Fruit fly (Drosophila melanogaster) whole organism, embryonic: Measurements from ENCODE around the gene NijB.

ENCODE experiments used
- B-H1 ChIP-seq: fragments of 200-800 bp; sonication (Bioruptor generic); IDR thresholded peaks from 3 replicates; pipeline ENCODE4 v1.3.6; 2022; ENCODE audit warnings: missing biosample characterization, missing genetic modification characterization
- BtbVII ChIP-seq: fragments of 200-800 bp; sonication (Bioruptor generic); optimal IDR thresholded peaks from 3 replicates; lab custom pipeline; 2017; ENCODE audit warnings: missing biosample characterization, mild to moderate bottlenecking, missing genetic modification characterization
- C15 ChIP-seq: fragments of 200-800 bp; sonication (Bioruptor generic); IDR thresholded peaks from 3 replicates; pipeline ENCODE4 v1.3.6; 2022; ENCODE audit warnings: missing biosample characterization, missing genetic modification characterization
- CG11085 ChIP-seq: fragments of 200-800 bp; sonication (Bioruptor generic); IDR thresholded peaks from 2 replicates; pipeline ENCODE4 v1.3.6; 2022; ENCODE audit warnings: missing biosample characterization, missing genetic modification characterization
- CG11247 ChIP-seq: fragments of 200-800 bp; sonication (Bioruptor generic); IDR thresholded peaks from 2 replicates; pipeline ENCODE4 v1.3.6; 2022; ENCODE audit warnings: missing biosample characterization, missing genetic modification characterization
- CG12071 ChIP-seq: fragments of 200-800 bp; sonication (Bioruptor generic); optimal IDR thresholded peaks from 3 replicates; lab custom pipeline; 2018; ENCODE audit warnings: missing biosample characterization, mild to moderate bottlenecking, missing genetic modification characterization
- CG13123 ChIP-seq: fragments of 200-800 bp; sonication (Bioruptor generic); optimal IDR thresholded peaks from 2 replicates; lab custom pipeline; 2016; ENCODE audit warnings: missing biosample characterization, missing genetic modification characterization
- CG13894 ChIP-seq: fragments of 200-800 bp; sonication (Bioruptor generic); optimal IDR thresholded peaks from 3 replicates; lab custom pipeline; 2018; ENCODE audit warnings: missing biosample characterization, mild to moderate bottlenecking, missing genetic modification characterization, moderate library complexity
- CG14710 ChIP-seq: fragments of 200-800 bp; sonication (Bioruptor generic); optimal IDR thresholded peaks from 3 replicates; lab custom pipeline; 2019; ENCODE audit warnings: missing biosample characterization, mild to moderate bottlenecking, missing genetic modification characterization, moderate library complexity
- CG1603 ChIP-seq: fragments of 200-800 bp; sonication (Bioruptor generic); optimal IDR thresholded peaks from 2 replicates; lab custom pipeline; 2019; ENCODE audit warnings: missing biosample characterization, mild to moderate bottlenecking, missing genetic modification characterization, moderate library complexity
- CG16815 ChIP-seq: fragments of 200-800 bp; sonication (Bioruptor generic); optimal IDR thresholded peaks from 3 replicates; lab custom pipeline; 2017; ENCODE audit warnings: missing biosample characterization, mild to moderate bottlenecking, missing genetic modification characterization
- CG2120 ChIP-seq: fragments of 200-800 bp; sonication (Bioruptor generic); optimal IDR thresholded peaks from 3 replicates; lab custom pipeline; 2016; ENCODE audit warnings: missing biosample characterization, missing genetic modification characterization
- CG34224 ChIP-seq: fragments of 200-800 bp; sonication (Bioruptor generic); IDR thresholded peaks from 3 replicates; pipeline ENCODE4 v1.3.6; 2022; ENCODE audit warnings: missing biosample characterization, missing genetic modification characterization; ENCODE audit not compliant: partially characterized antibody
- CG4360 ChIP-seq: fragments of 200-800 bp; sonication (Bioruptor generic); IDR thresholded peaks from 2 replicates; pipeline ENCODE4 v1.3.6; 2022; ENCODE audit warnings: missing biosample characterization, missing genetic modification characterization
- CG43689 ChIP-seq: fragments of 200-800 bp; sonication (Bioruptor generic); IDR thresholded peaks from 2 replicates; pipeline ENCODE4 v1.3.6; 2022; ENCODE audit warnings: missing biosample characterization, missing genetic modification characterization
- CG4730 ChIP-seq: fragments of 200-800 bp; sonication (Bioruptor generic); IDR thresholded peaks from 2 replicates; pipeline ENCODE4 v1.3.6; 2022; ENCODE audit warnings: missing biosample characterization, missing genetic modification characterization
- CG6254 ChIP-seq: fragments of 200-800 bp; sonication (Bioruptor generic); optimal IDR thresholded peaks from 3 replicates; lab custom pipeline; 2017; ENCODE audit warnings: mild to moderate bottlenecking, missing biosample characterization, missing genetic modification reagents, missing genetic modification characterization
- CG6272 ChIP-seq: fragments of 200-800 bp; sonication (Bioruptor generic); IDR thresholded peaks from 2 replicates; pipeline ENCODE4 v1.3.6; 2022; ENCODE audit warnings: missing biosample characterization, missing genetic modification characterization
- CG7839 ChIP-seq: fragments of 200-800 bp; sonication (Bioruptor generic); optimal IDR thresholded peaks from 3 replicates; lab custom pipeline; 2018; ENCODE audit warnings: missing biosample characterization, mild to moderate bottlenecking, missing genetic modification characterization, moderate library complexity
- CG8290 ChIP-seq, 3 experiments: fragments of 200-800 bp; sonication (Bioruptor generic); optimal IDR thresholded peaks; 2 replicates each; lab custom pipeline; 2016 to 2019; ENCODE audit warnings: missing biosample characterization in 3 of 3, missing genetic modification characterization in 3 of 3, mild to moderate bottlenecking in 2 of 3, moderate library complexity in 1 of 3
- Deaf1 ChIP-seq: fragments of 200-800 bp; optimal IDR thresholded peaks from 3 replicates; lab custom pipeline; 2019; ENCODE audit warnings: missing biosample characterization, mild to moderate bottlenecking, missing genetic modification characterization, moderate library complexity
- E2f1 ChIP-seq: fragments of 200-800 bp; sonication (Bioruptor generic); IDR thresholded peaks from 2 replicates; pipeline ENCODE4 v1.3.6; 2022; ENCODE audit warnings: missing biosample characterization, missing genetic modification characterization
- Gug ChIP-seq: fragments of 200-800 bp; sonication (Bioruptor generic); IDR thresholded peaks from 4 replicates; pipeline ENCODE4 v1.3.6; 2022; ENCODE audit warnings: missing biosample characterization, missing genetic modification characterization
- H15 ChIP-seq: fragments of 200-800 bp; sonication (Bioruptor generic); IDR thresholded peaks from 3 replicates; pipeline ENCODE4 v1.3.6; 2022; ENCODE audit warnings: missing biosample characterization, missing genetic modification characterization
- HmgD ChIP-seq: fragments of 200-800 bp; sonication (Bioruptor generic); optimal IDR thresholded peaks from 3 replicates; lab custom pipeline; 2016; ENCODE audit warnings: missing biosample characterization, missing genetic modification characterization
- Hr78 ChIP-seq, 2 experiments: fragments of 200-800 bp in 1 of 2; fragments of >200 bp in 1 of 2; sonication (Bioruptor generic) in 1 of 2; optimal IDR thresholded peaks; 2 replicates each; lab custom pipeline; 2017 to 2019; ENCODE audit warnings: missing biosample characterization in 2 of 2, missing genetic modification characterization in 2 of 2, mild to moderate bottlenecking in 1 of 2, moderate library complexity in 1 of 2
- Med ChIP-seq: fragments of 200-800 bp; sonication (Bioruptor generic); peaks from one replicate; lab custom pipeline; 2016; ENCODE audit warnings: missing biosample characterization, missing genetic modification characterization, mild to moderate bottlenecking, inconsistent platforms, moderate library complexity
- Opbp ChIP-seq: fragments of 200-800 bp; sonication (Bioruptor generic); IDR thresholded peaks from 3 replicates; pipeline ENCODE4 v1.3.6; 2022; ENCODE audit warnings: missing biosample characterization, missing genetic modification characterization; ENCODE audit not compliant: partially characterized antibody
- Pdp1 ChIP-seq, 2 experiments: fragments of 200-800 bp; sonication (Bioruptor generic); optimal IDR thresholded peaks; 3 replicates each; lab custom pipeline; 2016; ENCODE audit warnings: missing biosample characterization in 2 of 2, missing genetic modification characterization in 2 of 2, mild to moderate bottlenecking in 1 of 2, moderate library complexity in 1 of 2
- Poxn ChIP-seq: fragments of 200-800 bp; sonication (Bioruptor generic); IDR thresholded peaks from 2 replicates; pipeline ENCODE4 v1.3.6; 2022; ENCODE audit warnings: missing biosample characterization, missing genetic modification characterization
- Stat92E ChIP-seq, 3 experiments: fragments of >200 bp in 2 of 3; fragments of 200-800 bp in 1 of 3; sonication (Bioruptor generic) in 1 of 3; optimal IDR thresholded peaks; 2 replicates each; lab custom pipeline; 2017 to 2019; ENCODE audit warnings: missing biosample characterization in 3 of 3, missing genetic modification characterization in 3 of 3, mild to moderate bottlenecking in 1 of 3, moderate library complexity in 1 of 3
- Xbp1 ChIP-seq: fragments of 200-800 bp; sonication (Bioruptor generic); optimal IDR thresholded peaks from 3 replicates; lab custom pipeline; 2016; ENCODE audit warnings: missing biosample characterization, mild to moderate bottlenecking, missing genetic modification characterization
- cad ChIP-seq: fragments of >200 bp; optimal IDR thresholded peaks from 2 replicates; lab custom pipeline; 2017; ENCODE audit warnings: missing biosample characterization, missing genetic modification characterization
- ci ChIP-seq: fragments of 200-800 bp; sonication (Bioruptor generic); IDR thresholded peaks from 3 replicates; pipeline ENCODE4 v1.3.6; 2022; ENCODE audit warnings: missing biosample characterization, missing genetic modification characterization
- danr ChIP-seq: fragments of 200-800 bp; sonication (Bioruptor generic); IDR thresholded peaks from 2 replicates; pipeline ENCODE4 v1.3.6; 2022; ENCODE audit warnings: missing biosample characterization, missing genetic modification characterization
- dpn ChIP-seq, 2 experiments: fragments of 200-800 bp; sonication (Bioruptor generic); optimal IDR thresholded peaks; 3 replicates each; lab custom pipeline; 2016; ENCODE audit warnings: missing biosample characterization in 2 of 2, missing genetic modification characterization in 2 of 2
- emc ChIP-seq: fragments of 200-800 bp; sonication (Bioruptor generic); optimal IDR thresholded peaks from 2 replicates; lab custom pipeline; 2016; ENCODE audit warnings: missing biosample characterization, missing genetic modification characterization
- exex ChIP-seq: fragments of 200-800 bp; sonication (Bioruptor generic); optimal IDR thresholded peaks from 4 replicates; lab custom pipeline; 2018; ENCODE audit warnings: missing biosample characterization, mild to moderate bottlenecking, missing genetic modification characterization, moderate library complexity
- fd64A ChIP-seq: fragments of 200-800 bp; sonication (Bioruptor generic); optimal IDR thresholded peaks from 3 replicates; lab custom pipeline; 2018; ENCODE audit warnings: missing biosample characterization, mild to moderate bottlenecking, missing genetic modification characterization
- gsb-n ChIP-seq: fragments of 200-800 bp; sonication (Bioruptor generic); optimal IDR thresholded peaks from 3 replicates; lab custom pipeline; 2018; ENCODE audit warnings: missing biosample characterization, mild to moderate bottlenecking, missing genetic modification characterization
- hb ChIP-seq: fragments of 200-800 bp; sonication (Bioruptor generic); IDR thresholded peaks from 3 replicates; pipeline ENCODE4 v1.3.6; 2022; ENCODE audit warnings: missing biosample characterization, missing genetic modification characterization; ENCODE audit not compliant: partially characterized antibody
- kni ChIP-seq: fragments of 200-800 bp; sonication (Bioruptor generic); optimal IDR thresholded peaks from 3 replicates; lab custom pipeline; 2017; ENCODE audit warnings: mild to moderate bottlenecking, missing biosample characterization, missing genetic modification reagents, missing genetic modification characterization
- knrl ChIP-seq: fragments of 200-800 bp; sonication (Bioruptor generic); IDR thresholded peaks from 3 replicates; pipeline ENCODE4 v1.3.6; 2022; ENCODE audit warnings: missing biosample characterization, missing genetic modification characterization; ENCODE audit not compliant: partially characterized antibody
- nau ChIP-seq: fragments of 200-800 bp; sonication (Bioruptor generic); optimal IDR thresholded peaks from 3 replicates; lab custom pipeline; 2017; ENCODE audit warnings: missing biosample characterization, mild to moderate bottlenecking, missing genetic modification characterization, missing genetic modification reagents
- odd ChIP-seq: fragments of 200-800 bp; sonication (Bioruptor generic); optimal IDR thresholded peaks from 2 replicates; lab custom pipeline; 2017; ENCODE audit warnings: missing biosample characterization, mild to moderate bottlenecking, missing genetic modification characterization
- onecut ChIP-seq: fragments of 200-800 bp; sonication (Bioruptor generic); IDR thresholded peaks from 2 replicates; pipeline ENCODE4 v1.3.6; 2022; ENCODE audit warnings: missing biosample characterization, missing genetic modification characterization
- pros ChIP-seq: fragments of 200-800 bp; sonication (Bioruptor generic); optimal IDR thresholded peaks from 3 replicates; lab custom pipeline; 2019; ENCODE audit warnings: missing biosample characterization, mild to moderate bottlenecking, missing genetic modification characterization, moderate library complexity
- tna ChIP-seq: fragments of 200-800 bp; sonication (Bioruptor generic); IDR thresholded peaks from 2 replicates; pipeline ENCODE4 v1.3.6; 2022; ENCODE audit warnings: missing biosample characterization, missing genetic modification characterization; ENCODE audit not compliant: partially characterized antibody
- ttk ChIP-seq: fragments of 200-800 bp; sonication (Bioruptor generic); IDR thresholded peaks from 2 replicates; pipeline ENCODE4 v2.1.2; 2022; ENCODE audit warnings: missing biosample characterization, missing genetic modification characterization

NijB gene

DNA sequence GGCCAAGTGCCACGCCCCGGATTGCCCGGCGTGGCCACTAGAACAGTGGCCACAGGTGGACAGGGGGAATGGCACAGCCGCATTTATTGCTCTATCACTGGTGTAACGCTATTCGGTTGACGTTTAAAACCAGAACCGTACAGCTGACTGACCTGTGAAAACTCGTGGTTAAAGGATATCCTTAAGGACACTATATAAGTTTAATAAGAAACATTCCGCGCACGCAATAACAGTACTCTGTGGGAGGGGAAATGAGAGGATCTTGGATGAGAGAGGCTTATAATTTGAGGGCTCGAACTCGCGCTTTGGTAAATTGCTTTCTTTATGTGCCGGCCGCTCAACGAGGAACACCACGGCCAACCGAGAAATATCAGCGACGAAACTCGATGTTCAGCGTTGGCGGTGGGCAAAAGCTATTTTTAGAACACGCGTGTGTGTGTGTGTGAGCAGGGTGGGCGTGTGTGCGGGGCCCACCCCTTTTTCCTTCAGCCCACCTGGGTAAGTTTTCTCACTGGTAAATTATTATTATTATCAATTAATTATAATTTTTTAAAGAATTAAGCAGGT lies 4.2 kb downstream of the NijB start (continued):
- TF ChIP-seq CG34224 (GFP tag; lab: Robert Waterston, UW) (0 out of 3 replicates have a peak, but pooled peaks have one; percentile 16), ttk (no peak), onecut (no peak), exex (tag; lab: Kevin White, UChicago) (no peak), gsb-n (tag; lab: Kevin White, UChicago) (no peak), ci (GFP tag; lab: Robert Waterston, UW) (peak; percentile 23; the same call in 1 of the 3 replicates), kni (GFP tag; lab: Kevin White, UChicago) (peak; percentile 40), CG11247 (no peak), CG4360 (GFP tag; lab: Robert Waterston, UW) (no peak), hb (0 out of 3 replicates have a peak, but pooled peaks have one; percentile 30), dpn (GFP tag; optimal IDR thresholded peaks at IDR 0.05; lab: Kevin White, UChicago) (no peak), Pdp1 (GFP tag; optimal IDR thresholded peaks at IDR 0.05; lab: Kevin White, UChicago) (no peak), emc (GFP tag; lab: Kevin White, UChicago) (no peak), tna (GFP tag; lab: Robert Waterston, UW) (0 out of 2 replicates have a peak, but pooled peaks have one; percentile 47), CG6272 (GFP tag; lab: Robert Waterston, UW) (no peak), HmgD (no peak), CG7839 (tag; lab: Kevin White, UChicago) (no peak), Gug (no peak), nau (GFP tag; lab: Kevin White, UChicago) (no peak), knrl (GFP tag; lab: Robert Waterston, UW) (no peak), CG43689 (no peak), CG8290 (GFP tag; optimal IDR thresholded peaks at IDR 0.05; lab: Kevin White, UChicago) (no peak), CG8290 (tag; optimal IDR thresholded peaks at IDR 0.05; lab: Kevin White, UChicago) (peak in 1 of 2 experiments; percentile 34), CG12071 (GFP tag; lab: Kevin White, UChicago) (no peak), BtbVII (GFP tag; lab: Kevin White, UChicago) (no peak), CG13894 (tag; lab: Kevin White, UChicago) (peak; percentile 37), danr (GFP tag; lab: Robert Waterston, UW) (no peak), fd64A (GFP tag; lab: Kevin White, UChicago) (no peak), Opbp (GFP tag; lab: Robert Waterston, UW) (no peak), odd (GFP tag; lab: Kevin White, UChicago) (no peak), CG2120 (no peak), H15 (no peak), CG14710 (no peak), Poxn (no peak), CG6254 (GFP tag; lab: Kevin White, UChicago) (peak; percentile 13), Xbp1 (GFP tag; lab: Kevin White, UChicago) (no peak), CG1603 (tag; lab: Kevin White, UChicago) (no peak), cad (peak; percentile 26), E2f1 (no peak), pros (GFP tag; lab: Kevin White, UChicago) (peak; percentile 8), B-H1 (GFP tag; lab: Robert Waterston, UW) (no peak), Stat92E (GFP tag; optimal IDR thresholded peaks at IDR 0.05; lab: Kevin White, UChicago) (no peak), CG4730 (no peak), CG16815 (GFP tag; lab: Kevin White, UChicago) (no peak), CG11085 (GFP tag; lab: Robert Waterston, UW) (0 out of 2 replicates have a peak, but pooled peaks have one; percentile 7), Hr78 (GFP tag; optimal IDR thresholded peaks at IDR 0.05; lab: Kevin White, UChicago) (no peak), C15 (GFP tag; lab: Robert Waterston, UW) (no peak), Med (peak; percentile 70), CG13123 (GFP tag; lab: Kevin White, UChicago) (no peak), Deaf1 (tag; lab: Kevin White, UChicago) (peak; percentile 25)
